Fruit fly (Drosophila melanogaster): ENCODE measurements around the gene CG13474.

CG13474 gene

DNA sequence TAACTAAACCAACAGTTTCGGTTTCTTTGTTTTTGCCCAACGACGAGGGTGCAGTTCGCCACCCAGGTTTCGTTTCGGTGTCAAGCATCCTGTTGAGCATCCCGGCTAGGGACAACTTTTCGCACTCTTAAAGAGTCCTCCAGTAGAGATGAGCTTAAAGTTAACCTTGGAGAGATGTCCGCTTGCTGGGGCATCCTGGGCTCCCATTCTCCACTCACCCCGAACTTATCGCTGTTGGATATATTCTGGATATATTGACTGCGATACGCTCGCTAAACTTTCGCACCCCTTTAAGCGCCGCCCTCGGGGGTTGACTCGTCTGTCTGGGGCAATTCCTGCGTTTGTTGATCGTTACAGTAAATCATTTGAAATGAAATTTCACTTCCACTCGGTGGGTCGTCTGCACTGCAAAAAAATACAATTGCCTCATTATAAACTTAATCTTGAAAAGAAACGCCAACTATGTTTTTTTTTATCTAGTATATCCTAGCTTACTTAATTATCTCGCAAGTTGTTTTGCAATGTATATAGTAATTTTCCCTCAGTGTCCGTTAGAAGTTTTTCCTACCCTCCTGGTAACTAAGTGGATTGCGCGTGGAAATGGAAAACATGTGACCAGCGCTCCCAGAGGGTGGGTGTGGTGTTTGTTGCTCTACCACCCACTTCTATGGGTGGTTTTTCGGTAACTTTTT, 35.2 kb downstream of the CG13474 start (continued):
- TF ChIP-seq bbx (GFP tag; IDR thresholded peaks at IDR 0.05; ENCODE audit: partially characterized antibody) (no peak), GATAe (GFP tag; conservative IDR thresholded peaks at IDR 0.05) (0 out of 2 replicates have a peak, but pooled peaks have one; percentile 43), Trl (optimal IDR thresholded peaks at IDR 0.05) (no peak), Trl (GFP tag; optimal IDR thresholded peaks at IDR 0.05) (peak; percentile 82), luna (GFP tag; optimal IDR thresholded peaks at IDR 0.05) (no peak), CG11696 (GFP tag; IDR thresholded peaks at IDR 0.05) (peak; percentile 76), B-H2 (GFP tag; optimal IDR thresholded peaks at IDR 0.05) (no peak), CG7271 (tag; optimal IDR thresholded peaks at IDR 0.05) (no peak), org-1 (GFP tag; optimal IDR thresholded peaks at IDR 0.05) (peak; percentile 81), bowl (GFP tag; IDR thresholded peaks at IDR 0.05) (no peak), tio (GFP tag; optimal IDR thresholded peaks at IDR 0.05) (peak; percentile 69), CG1024 (GFP tag; IDR thresholded peaks at IDR 0.05) (peak; percentile 68; the same call in 1 of the 2 replicates), ato (GFP tag; IDR thresholded peaks at IDR 0.05; ENCODE audit: partially characterized antibody) (no peak), Dp (GFP tag; optimal IDR thresholded peaks at IDR 0.05) (no peak), pan (optimal IDR thresholded peaks at IDR 0.05) (no peak), pan (GFP tag; optimal IDR thresholded peaks at IDR 0.05 in 1 of 2, IDR thresholded peaks at IDR 0.05 in 1 of 2) (peak in 1 of 2 experiments; percentile 85), bcd (GFP tag; optimal IDR thresholded peaks at IDR 0.05) (peak; percentile 77), CG15011 (GFP tag; optimal IDR thresholded peaks at IDR 0.05) (peak; percentile 50), Xrp1 (GFP tag; IDR thresholded peaks at IDR 0.05) (peak; percentile 93), CG13624 (GFP tag; optimal IDR thresholded peaks at IDR 0.05) (peak; percentile 72), exex (tag; optimal IDR thresholded peaks at IDR 0.05) (peak; percentile 57), MTF-1 (GFP tag; optimal IDR thresholded peaks at IDR 0.05; ENCODE audit: borderline replicate concordance) (peak; percentile 12), emc (GFP tag; optimal IDR thresholded peaks at IDR 0.05) (peak; percentile 56), h (optimal IDR thresholded peaks at IDR 0.05) (no peak), CG30431 (GFP tag; optimal IDR thresholded peaks at IDR 0.05) (peak; percentile 58), trh (GFP tag; optimal IDR thresholded peaks at IDR 0.05) (no peak), corto (GFP tag; optimal IDR thresholded peaks at IDR 0.05) (no peak), BEAF-32 (GFP tag; optimal IDR thresholded peaks at IDR 0.05) (no peak), Sry-δ (GFP tag; optimal IDR thresholded peaks at IDR 0.05) (no peak), CG34376 (GFP tag; optimal IDR thresholded peaks at IDR 0.05) (peak; percentile 46), CG5245 (GFP tag; optimal IDR thresholded peaks at IDR 0.05) (peak; percentile 27), CG30020 (tag; optimal IDR thresholded peaks at IDR 0.05) (no peak), CG18764 (GFP tag; optimal IDR thresholded peaks at IDR 0.05) (peak; percentile 47), CG4282 (GFP tag; optimal IDR thresholded peaks at IDR 0.05) (peak; percentile 26), Kr (GFP tag; optimal IDR thresholded peaks at IDR 0.05) (no peak), dm (GFP tag; optimal IDR thresholded peaks at IDR 0.05) (peak; percentile 49), slbo (GFP tag; IDR thresholded peaks at IDR 0.05) (peak; percentile 85), gce (GFP tag; IDR thresholded peaks at IDR 0.05) (peak; percentile 87), inv (GFP tag; IDR thresholded peaks at IDR 0.05; ENCODE audit: partially characterized antibody) (no peak), Drgx (GFP tag; IDR thresholded peaks at IDR 0.05) (no peak), CG3847 (GFP tag; IDR thresholded peaks at IDR 0.05) (peak; percentile 71), HLH54F (GFP tag; optimal IDR thresholded peaks at IDR 0.05) (peak; percentile 69), Camta (GFP tag; optimal IDR thresholded peaks at IDR 0.05) (peak; percentile 70), dan (GFP tag; IDR thresholded peaks at IDR 0.05) (peak; percentile 35; the same call in 1 of the 2 replicates), CG4617 (GFP tag; optimal IDR thresholded peaks at IDR 0.05; ENCODE audit: borderline replicate concordance) (no peak), slou (GFP tag; optimal IDR thresholded peaks at IDR 0.05) (peak; percentile 55), CG10543 (GFP tag; optimal IDR thresholded peaks at IDR 0.05) (peak; percentile 60), CG31224 (GFP tag; IDR thresholded peaks at IDR 0.05) (peak; percentile 96), unc-4 (GFP tag; IDR thresholded peaks at IDR 0.05; ENCODE audit: partially characterized antibody) (no peak), pzg (GFP tag; optimal IDR thresholded peaks at IDR 0.05) (no peak), CG31365 (tag; optimal IDR thresholded peaks at IDR 0.05) (peak; percentile 46)

Data from whole organism, embryonic.